Comparison of ENCODE assay signal across 5 fruit fly cellular contexts in genomic region chr3R:20592517-20593462, dm6.
A peak's percentile ranks its signal among the peaks of the same experiment; 100 is the strongest.
TF ChIP-seq lines count a peak whose summit lies in the region.

TSS of gene Pus1 (minus strand) at chr3R:20592671.
TSS of gene bon (plus strand) at chr3R:20593139.

- no peak for TF ChIP-seq CTCF in whole organism, embryonic (GFP tag; optimal IDR thresholded peaks at IDR 0.05; lab: Kevin White, UChicago)

TF ChIP-seq in whole organism, adult, 20 proteins besides CTCF, POLR2A, EP300 and RAD21:
- peak; percentile 4 for TF ChIP-seq CG7101 (tag; optimal IDR thresholded peaks at IDR 0.05; lab: Kevin White, UChicago)
- no peak for TF ChIP-seq CG5204 (GFP tag; optimal IDR thresholded peaks at IDR 0.05; lab: Kevin White, UChicago)
- TF ChIP-seq tj (GFP tag; optimal IDR thresholded peaks at IDR 0.05; lab: Kevin White, UChicago): no peak
- no peak for TF ChIP-seq cnc (optimal IDR thresholded peaks at IDR 0.05; lab: Kevin White, UChicago)
- TF ChIP-seq CG1620 (GFP tag; optimal IDR thresholded peaks at IDR 0.05; lab: Kevin White, UChicago): peak; percentile 41
- no peak for TF ChIP-seq Clk (GFP tag; optimal IDR thresholded peaks at IDR 0.05; lab: Kevin White, UChicago)
- TF ChIP-seq Crg-1 (GFP tag; optimal IDR thresholded peaks at IDR 0.05; lab: Kevin White, UChicago): no peak
- TF ChIP-seq pad (GFP tag; optimal IDR thresholded peaks at IDR 0.05; lab: Kevin White, UChicago): no peak
- TF ChIP-seq kay (GFP tag; lab: Kevin White, UChicago; ENCODE audit: borderline replicate concordance): no peak
- no peak for TF ChIP-seq CG33017 (tag; optimal IDR thresholded peaks at IDR 0.05; lab: Kevin White, UChicago)
- peak; percentile 38 for TF ChIP-seq CG11617 (GFP tag; optimal IDR thresholded peaks at IDR 0.05; lab: Kevin White, UChicago)
- TF ChIP-seq Hr96 (GFP tag; optimal IDR thresholded peaks at IDR 0.05; lab: Kevin White, UChicago): no peak
- TF ChIP-seq CG14711 (tag; optimal IDR thresholded peaks at IDR 0.05; lab: Kevin White, UChicago): no peak
- TF ChIP-seq CG7045 (GFP tag; optimal IDR thresholded peaks at IDR 0.05; lab: Kevin White, UChicago): no peak
- TF ChIP-seq bab1 (GFP tag; optimal IDR thresholded peaks at IDR 0.05; lab: Kevin White, UChicago): peak; percentile 18
- no peak for TF ChIP-seq ovo (GFP tag; optimal IDR thresholded peaks at IDR 0.05; lab: Kevin White, UChicago)
- peak; percentile 80 for TF ChIP-seq Mnt (GFP tag; optimal IDR thresholded peaks at IDR 0.05; lab: Kevin White, UChicago)

TF ChIP-seq in whole organism, embryonic, 481 proteins besides CTCF, POLR2A, EP300 and RAD21 (continues in another document):
- TF ChIP-seq Pdp1 (GFP tag; optimal IDR thresholded peaks at IDR 0.05; lab: Kevin White, UChicago) (peak in 1 of 2 experiments; percentile 87), luna (GFP tag; optimal IDR thresholded peaks at IDR 0.05; lab: Kevin White, UChicago) (no peak), tup (GFP tag; optimal IDR thresholded peaks at IDR 0.05; lab: Kevin White, UChicago) (no peak), CG3847 (GFP tag; IDR thresholded peaks at IDR 0.05; lab: Robert Waterston, UW) (peak; percentile 64), CG18476 (GFP tag; optimal IDR thresholded peaks at IDR 0.05; lab: Kevin White, UChicago) (no peak), Drgx (GFP tag; IDR thresholded peaks at IDR 0.05; lab: Robert Waterston, UW) (no peak), lilli (GFP tag; optimal IDR thresholded peaks at IDR 0.05; lab: Kevin White, UChicago) (peak; percentile 60), cg (GFP tag; optimal IDR thresholded peaks at IDR 0.05; lab: Kevin White, UChicago) (peak; percentile 86), Sry-δ (GFP tag; optimal IDR thresholded peaks at IDR 0.05; lab: Kevin White, UChicago) (peak; percentile 39), E2f2 (GFP tag; IDR thresholded peaks at IDR 0.05; lab: Robert Waterston, UW) (peak; percentile 37), maf-S (GFP tag; optimal IDR thresholded peaks at IDR 0.05; lab: Kevin White, UChicago) (no peak), CG34376 (GFP tag; optimal IDR thresholded peaks at IDR 0.05; lab: Kevin White, UChicago) (peak; percentile 10), D19A (tag; optimal IDR thresholded peaks at IDR 0.05; lab: Kevin White, UChicago) (no peak), her (GFP tag; optimal IDR thresholded peaks at IDR 0.05; lab: Kevin White, UChicago) (no peak), Oli (tag; optimal IDR thresholded peaks at IDR 0.05; lab: Kevin White, UChicago) (no peak), az2 (GFP tag; optimal IDR thresholded peaks at IDR 0.05; lab: Kevin White, UChicago) (no peak), lmd (GFP tag; IDR thresholded peaks at IDR 0.05; lab: Robert Waterston, UW) (no peak), ems (GFP tag; optimal IDR thresholded peaks at IDR 0.05; lab: Kevin White, UChicago) (peak; percentile 19), CG6765 (GFP tag; optimal IDR thresholded peaks at IDR 0.05; lab: Kevin White, UChicago) (no peak), CG12071 (GFP tag; optimal IDR thresholded peaks at IDR 0.05; lab: Kevin White, UChicago) (no peak)

TF ChIP-seq in whole organism, prepupa, 60 proteins besides CTCF, POLR2A, EP300 and RAD21 (continues in another document):
- TF ChIP-seq Sox102F (GFP tag; optimal IDR thresholded peaks at IDR 0.05; lab: Kevin White, UChicago): peak; percentile 24
- no peak for TF ChIP-seq CG11294 (GFP tag; IDR thresholded peaks at IDR 0.05; lab: Robert Waterston, UW)
- TF ChIP-seq CG8632 (GFP tag; optimal IDR thresholded peaks at IDR 0.05; lab: Kevin White, UChicago): no peak
- TF ChIP-seq CG7368 (GFP tag; optimal IDR thresholded peaks at IDR 0.05; lab: Kevin White, UChicago): no peak
- TF ChIP-seq CG9139 (GFP tag; optimal IDR thresholded peaks at IDR 0.05; lab: Kevin White, UChicago): no peak
- TF ChIP-seq OdsH (GFP tag; optimal IDR thresholded peaks at IDR 0.05; lab: Kevin White, UChicago): no peak
- peak; percentile 73 for TF ChIP-seq svp (GFP tag; lab: Kevin White, UChicago)
- TF ChIP-seq CG6854 (GFP tag; optimal IDR thresholded peaks at IDR 0.05; lab: Kevin White, UChicago): no peak
- TF ChIP-seq Lpt (GFP tag; optimal IDR thresholded peaks at IDR 0.05; lab: Kevin White, UChicago): no peak
- TF ChIP-seq cyc (GFP tag; optimal IDR thresholded peaks at IDR 0.05; lab: Kevin White, UChicago): peak; percentile 27
- peak; percentile 26 for TF ChIP-seq Hr39 (GFP tag; optimal IDR thresholded peaks at IDR 0.05; lab: Kevin White, UChicago)
- no peak for TF ChIP-seq CG10631 (GFP tag; optimal IDR thresholded peaks at IDR 0.05; lab: Kevin White, UChicago)
- no peak for TF ChIP-seq Ets21C (GFP tag; optimal IDR thresholded peaks at IDR 0.05; lab: Kevin White, UChicago)
- peak; percentile 12 for TF ChIP-seq acj6 (GFP tag; optimal IDR thresholded peaks at IDR 0.05; lab: Kevin White, UChicago)
- peak; percentile 1 for TF ChIP-seq Eip75B (GFP tag; optimal IDR thresholded peaks at IDR 0.05; lab: Kevin White, UChicago)
- peak in 1 of 2 experiments; percentile 6 for TF ChIP-seq ss (GFP tag; optimal IDR thresholded peaks at IDR 0.05; lab: Kevin White, UChicago)
- TF ChIP-seq esn (GFP tag; optimal IDR thresholded peaks at IDR 0.05; lab: Kevin White, UChicago): peak; percentile 36
- peak; percentile 46 for TF ChIP-seq Blimp-1 (GFP tag; optimal IDR thresholded peaks at IDR 0.05; lab: Kevin White, UChicago)
- 0 out of 3 replicates have a peak, but pooled peaks have one; percentile 14 for TF ChIP-seq eg (GFP tag; IDR thresholded peaks at IDR 0.05; lab: Robert Waterston, UW)
- TF ChIP-seq CG3919 (GFP tag; optimal IDR thresholded peaks at IDR 0.05; lab: Kevin White, UChicago): peak; percentile 19

TF ChIP-seq in whole organism, pupa, 21 proteins besides CTCF, POLR2A, EP300 and RAD21:
- TF ChIP-seq CG8301 (tag; optimal IDR thresholded peaks at IDR 0.05; lab: Kevin White, UChicago) (no peak), CG4496 (GFP tag; IDR thresholded peaks at IDR 0.05; lab: Robert Waterston, UW) (peak; percentile 20; the same call in 1 of the 3 replicates), Pif1A (GFP tag; optimal IDR thresholded peaks at IDR 0.05; lab: Kevin White, UChicago) (no peak), EcR (GFP tag; optimal IDR thresholded peaks at IDR 0.05; lab: Kevin White, UChicago) (peak; percentile 2)

TF ChIP-seq in whole organism, wandering third instar larva, 38 proteins besides CTCF, POLR2A, EP300 and RAD21 (continues in another document):
- TF ChIP-seq pan (optimal IDR thresholded peaks at IDR 0.05; lab: Kevin White, UChicago): no peak
- peak; percentile 15 for TF ChIP-seq Sp1 (GFP tag; optimal IDR thresholded peaks at IDR 0.05; lab: Kevin White, UChicago)
- TF ChIP-seq tai (GFP tag; optimal IDR thresholded peaks at IDR 0.05; lab: Kevin White, UChicago): no peak
- peak; percentile 89 for TF ChIP-seq Vsx2 (GFP tag; optimal IDR thresholded peaks at IDR 0.05; lab: Kevin White, UChicago; ENCODE audit: partially characterized antibody)
- TF ChIP-seq Hr83 (GFP tag; optimal IDR thresholded peaks at IDR 0.05; lab: Kevin White, UChicago; ENCODE audit: poor library complexity, severe bottlenecking): peak; percentile 39
- no peak for TF ChIP-seq usp (GFP tag; optimal IDR thresholded peaks at IDR 0.05; lab: Kevin White, UChicago)
- TF ChIP-seq N (GFP tag; optimal IDR thresholded peaks at IDR 0.05; lab: Kevin White, UChicago): no peak
- no peak for TF ChIP-seq CrebA (GFP tag; optimal IDR thresholded peaks at IDR 0.05; lab: Kevin White, UChicago; ENCODE audit: borderline replicate concordance)
- no peak for TF ChIP-seq dl (GFP tag; optimal IDR thresholded peaks at IDR 0.05; lab: Kevin White, UChicago; ENCODE audit: insufficient read depth in 1 of 2, partially characterized antibody in 2 of 2)
- no peak for TF ChIP-seq sv (GFP tag; optimal IDR thresholded peaks at IDR 0.05; lab: Kevin White, UChicago)
- peak; percentile 1 for TF ChIP-seq fru (GFP tag; optimal IDR thresholded peaks at IDR 0.05; lab: Kevin White, UChicago)
- peak; percentile 5 for TF ChIP-seq HLH106 (tag; optimal IDR thresholded peaks at IDR 0.05; lab: Kevin White, UChicago)
- peak; percentile 24 for TF ChIP-seq Myc (optimal IDR thresholded peaks at IDR 0.05; lab: Kevin White, UChicago)
- TF ChIP-seq Abd-B (GFP tag; optimal IDR thresholded peaks at IDR 0.05; lab: Kevin White, UChicago): no peak
- TF ChIP-seq Dif (GFP tag; optimal IDR thresholded peaks at IDR 0.05; lab: Kevin White, UChicago; ENCODE audit: partially characterized antibody): peak; percentile 29
- no peak for TF ChIP-seq dmrt93B (GFP tag; optimal IDR thresholded peaks at IDR 0.05; lab: Kevin White, UChicago)
- no peak for TF ChIP-seq ey (GFP tag; optimal IDR thresholded peaks at IDR 0.05; lab: Kevin White, UChicago)
- peak; percentile 40 for TF ChIP-seq psq (GFP tag; optimal IDR thresholded peaks at IDR 0.05; lab: Kevin White, UChicago)
- TF ChIP-seq lola (GFP tag; optimal IDR thresholded peaks at IDR 0.05; lab: Kevin White, UChicago): no peak
- TF ChIP-seq Rel (GFP tag; optimal IDR thresholded peaks at IDR 0.05; lab: Kevin White, UChicago): no peak
- peak; percentile 61 for TF ChIP-seq Rel (tag; optimal IDR thresholded peaks at IDR 0.05; lab: Kevin White, UChicago)
- peak; percentile 36 for TF ChIP-seq h (GFP tag; optimal IDR thresholded peaks at IDR 0.05; lab: Kevin White, UChicago)
- TF ChIP-seq CG9705 (GFP tag; optimal IDR thresholded peaks at IDR 0.05; lab: Kevin White, UChicago): no peak
- TF ChIP-seq dsf (GFP tag; optimal IDR thresholded peaks at IDR 0.05; lab: Kevin White, UChicago; ENCODE audit: borderline replicate concordance): no peak
- no peak for TF ChIP-seq woc (GFP tag; optimal IDR thresholded peaks at IDR 0.05; lab: Kevin White, UChicago)
- TF ChIP-seq OdsH (GFP tag; optimal IDR thresholded peaks at IDR 0.05; lab: Kevin White, UChicago): no peak
- peak; percentile 62 for TF ChIP-seq brk (GFP tag; optimal IDR thresholded peaks at IDR 0.05; lab: Kevin White, UChicago)
- no peak for TF ChIP-seq Dfd (GFP tag; optimal IDR thresholded peaks at IDR 0.05; lab: Kevin White, UChicago)
- TF ChIP-seq br (GFP tag; optimal IDR thresholded peaks at IDR 0.05; lab: Kevin White, UChicago): no peak
- no peak for TF ChIP-seq jim (GFP tag; optimal IDR thresholded peaks at IDR 0.05; lab: Kevin White, UChicago)
- TF ChIP-seq Mio (GFP tag; optimal IDR thresholded peaks at IDR 0.05; lab: Kevin White, UChicago): no peak
- TF ChIP-seq Jra (GFP tag; optimal IDR thresholded peaks at IDR 0.05; lab: Kevin White, UChicago): peak; percentile 12
- no peak for TF ChIP-seq Hr78 (GFP tag; optimal IDR thresholded peaks at IDR 0.05; lab: Kevin White, UChicago)
- no peak for TF ChIP-seq GATAd (GFP tag; optimal IDR thresholded peaks at IDR 0.05; lab: Kevin White, UChicago)
- TF ChIP-seq foxo (GFP tag; optimal IDR thresholded peaks at IDR 0.05; lab: Kevin White, UChicago): peak in 1 of 2 experiments; percentile 59
- TF ChIP-seq Hnf4 (GFP tag; optimal IDR thresholded peaks at IDR 0.05; lab: Kevin White, UChicago): peak; percentile 6
- peak; percentile 30 for TF ChIP-seq rgr (GFP tag; optimal IDR thresholded peaks at IDR 0.05; lab: Kevin White, UChicago)
- peak; percentile 46 for TF ChIP-seq sage (GFP tag; optimal IDR thresholded peaks at IDR 0.05; lab: Kevin White, UChicago)
